Worm (Caenorhabditis elegans) whole organism, early embryonic: ENCODE results near the gene Y40C7B.4.
"Not testable (repeated sequence)": the region's sequence is repeated elsewhere in the genome, so short reads cannot be mapped to it uniquely, and the experiment has no call there.

Experiments used
- B0310.2 ChIP-seq: sonication (generic microtip); optimal IDR thresholded peaks from 2 replicates; lab custom pipeline; 2016; ENCODE audit warnings: mild to moderate bottlenecking, missing genetic modification characterization, missing compliant biosample characterization
- F13C5.2 ChIP-seq: sonication (generic microtip); optimal IDR thresholded peaks from 2 replicates; lab custom pipeline; 2017; ENCODE audit warnings: mild to moderate bottlenecking, missing genetic modification characterization, inconsistent platforms, missing compliant biosample characterization
- aly-1 ChIP-seq: sonication (generic microtip); optimal IDR thresholded peaks from 2 replicates; lab custom pipeline; 2016; ENCODE audit warnings: missing genetic modification characterization, missing compliant biosample characterization
- ama-1 ChIP-seq: fragments of 150-350 bp; optimal IDR thresholded peaks from 2 replicates; lab custom pipeline; 2014
- ceh-13 ChIP-seq: fragments of 200-800 bp; sonication (Bioruptor generic); optimal IDR thresholded peaks from 2 replicates; lab custom pipeline; 2018; ENCODE audit warnings: mild to moderate bottlenecking, missing genetic modification characterization, missing compliant biosample characterization
- ceh-36 ChIP-seq: sonication (generic microtip); optimal IDR thresholded peaks from 2 replicates; lab custom pipeline; 2016; ENCODE audit warnings: missing genetic modification characterization, inconsistent platforms, missing compliant biosample characterization
- ets-7 ChIP-seq: sonication (generic microtip); optimal IDR thresholded peaks from 2 replicates; lab custom pipeline; 2016; ENCODE audit warnings: missing genotype, missing genetic modification characterization, missing compliant biosample characterization
- flt-1 ChIP-seq: fragments of 200-800 bp; sonication (Bioruptor generic); IDR thresholded peaks from 2 replicates; pipeline ENCODE4 v1.3.6; 2022; ENCODE audit warnings: missing genetic modification characterization, missing compliant biosample characterization
- hmbx-1 ChIP-seq: sonication (generic microtip); optimal IDR thresholded peaks from 2 replicates; lab custom pipeline; 2016; ENCODE audit warnings: mild to moderate bottlenecking, missing genetic modification characterization, missing compliant biosample characterization
- hmg-4 ChIP-seq: fragments of 200-800 bp; sonication (Bioruptor generic); optimal IDR thresholded peaks from 2 replicates; lab custom pipeline; 2018; ENCODE audit warnings: mild to moderate bottlenecking, missing genetic modification characterization, missing compliant biosample characterization
- hnd-1 ChIP-seq: sonication (generic microtip); optimal IDR thresholded peaks from 2 replicates; lab custom pipeline; 2016; ENCODE audit warnings: missing genetic modification characterization, missing compliant biosample characterization
- pes-1 ChIP-seq: fragments of 200-800 bp; sonication (Bioruptor generic); IDR thresholded peaks from 2 replicates; pipeline ENCODE4 v1.3.6; 2022; ENCODE audit warnings: missing genetic modification reagents, missing genetic modification characterization, missing compliant biosample characterization
- scrt-1 ChIP-seq: fragments of 200-800 bp; sonication (Bioruptor generic); IDR thresholded peaks from 2 replicates; pipeline ENCODE4 v1.3.6; 2022; ENCODE audit warnings: missing genetic modification characterization, missing compliant biosample characterization
- sea-1 ChIP-seq: fragments of 200-800 bp; sonication (Bioruptor generic); conservative IDR thresholded peaks from 2 replicates; pipeline ENCODE4 v1.3.6; 2022; ENCODE audit warnings: missing genetic modification characterization, missing compliant biosample characterization
- tbx-11 ChIP-seq: fragments of 200-800 bp; sonication (Bioruptor generic); IDR thresholded peaks from 2 replicates; pipeline ENCODE4 v1.3.6; 2022; ENCODE audit warnings: missing genetic modification characterization, missing compliant biosample characterization
- tbx-37 ChIP-seq: fragments of 200-800 bp; sonication (Bioruptor generic); conservative IDR thresholded peaks from 2 replicates; pipeline ENCODE4 v1.3.6; 2022; ENCODE audit warnings: missing genetic modification reagents, missing genetic modification characterization, missing compliant biosample characterization
- tra-4 ChIP-seq: sonication (generic microtip); optimal IDR thresholded peaks from 2 replicates; lab custom pipeline; 2017; ENCODE audit warnings: missing genetic modification characterization, missing compliant biosample characterization

Gene Y40C7B.4

ce11 chrX:17256769-17257168, at the start of gene Y40C7B.4:
Gene Y40C7B.4 (minus strand): TSS chrX:17256787.
- no peak for TF ChIP-seq B0310.2 (tag; lab: Kevin White, UChicago)
- TF ChIP-seq ceh-36 (tag; lab: Kevin White, UChicago) = no peak
- TF ChIP-seq hmbx-1 = no peak
- TF ChIP-seq pes-1 = no peak

- TF ChIP-seq B0310.2 (tag; lab: Kevin White, UChicago); tbx-11 (GFP tag; lab: Robert Waterston, UW); tra-4 (tag; lab: Kevin White, UChicago): not testable (repeated sequence)
Observed at ce11 chrX:17304920-17305319, 48.3 kb upstream of the Y40C7B.4 start, which contains the start of gene C33E10.1. Gene C33E10.1 (plus strand): TSS chrX:17305220.

- TF ChIP-seq F13C5.2 (tag; lab: Kevin White, UChicago) (no peak), ets-7 (tag; lab: Kevin White, UChicago) (no peak), tbx-37 (no peak), flt-1 (no peak), ama-1 (no peak), hmbx-1 (no peak), tra-4 (tag; lab: Kevin White, UChicago) (no peak), ceh-13 (GFP tag; lab: Kevin White, UChicago) (no peak), hnd-1 (tag; lab: Kevin White, UChicago) (no peak)
Observed at ce11 chrX:17302419-17302818, 45.8 kb upstream of the Y40C7B.4 start, which contains the start of gene fbxa-120. Gene fbxa-120 (plus strand): TSS chrX:17302719.

- TF ChIP-seq tra-4 (tag; lab: Kevin White, UChicago) (no peak), hmg-4 (GFP tag; lab: Kevin White, UChicago) (no peak), hnd-1 (tag; lab: Kevin White, UChicago) (no peak), pes-1 (no peak), tbx-37 (no peak), B0310.2 (tag; lab: Kevin White, UChicago) (no peak), ets-7 (tag; lab: Kevin White, UChicago) (no peak), flt-1 (no peak), tbx-11 (GFP tag; lab: Robert Waterston, UW) (no peak)
Observed at ce11 chrX:17301900-17302299, 45.3 kb upstream of the Y40C7B.4 start, which contains the start of gene C33E10.10. Gene C33E10.10 (minus strand): TSS chrX:17302000.

ce11 chrX:17300735-17301134, 44.1 kb upstream of the Y40C7B.4 start:
- no peak for TF ChIP-seq hmbx-1
- no peak for TF ChIP-seq aly-1 (tag; lab: Kevin White, UChicago)
- no peak for TF ChIP-seq flt-1

ce11 chrX:17297408-17297807, 40.8 kb upstream of the Y40C7B.4 start:
- no peak for TF ChIP-seq flt-1
- no peak for TF ChIP-seq scrt-1 (GFP tag; lab: Robert Waterston, UW)
- no peak for TF ChIP-seq tbx-11 (GFP tag; lab: Robert Waterston, UW)
- TF ChIP-seq ets-7 (tag; lab: Kevin White, UChicago) = no peak
- no peak for TF ChIP-seq sea-1 (GFP tag; lab: Robert Waterston, UW)
- TF ChIP-seq hmbx-1 = no peak
- TF ChIP-seq hmg-4 (GFP tag; lab: Kevin White, UChicago) = no peak
- no peak for TF ChIP-seq ama-1
- no peak for TF ChIP-seq hnd-1 (tag; lab: Kevin White, UChicago)

- TF ChIP-seq ceh-36 (tag; lab: Kevin White, UChicago) (no peak), tra-4 (tag; lab: Kevin White, UChicago) (no peak), sea-1 (GFP tag; lab: Robert Waterston, UW) (no peak), F13C5.2 (tag; lab: Kevin White, UChicago) (no peak), hmg-4 (GFP tag; lab: Kevin White, UChicago) (no peak), scrt-1 (GFP tag; lab: Robert Waterston, UW) (no peak), tbx-11 (GFP tag; lab: Robert Waterston, UW) (no peak)
Observed at ce11 chrX:17294728-17295127, 38.1 kb upstream of the Y40C7B.4 start, which contains the start of gene C33E10.8. Gene C33E10.8 (minus strand): TSS chrX:17294828.

- TF ChIP-seq sea-1 (GFP tag; lab: Robert Waterston, UW) = no peak
- no peak for TF ChIP-seq tbx-37
- no peak for TF ChIP-seq hmbx-1
- TF ChIP-seq scrt-1 (GFP tag; lab: Robert Waterston, UW) = no peak
- TF ChIP-seq hnd-1 (tag; lab: Kevin White, UChicago) = no peak
- no peak for TF ChIP-seq tra-4 (tag; lab: Kevin White, UChicago)
- TF ChIP-seq ceh-36 (tag; lab: Kevin White, UChicago) = no peak
- TF ChIP-seq ets-7 (tag; lab: Kevin White, UChicago) = no peak
Observed at ce11 chrX:17294019-17294418, 37.4 kb upstream of the Y40C7B.4 start.

- TF ChIP-seq sea-1 (GFP tag; lab: Robert Waterston, UW) = no peak
- no peak for TF ChIP-seq hmg-4 (GFP tag; lab: Kevin White, UChicago)
- no peak for TF ChIP-seq ama-1
- no peak for TF ChIP-seq hnd-1 (tag; lab: Kevin White, UChicago)
- TF ChIP-seq flt-1 = peak; percentile 64; the same call in 1 of the 2 replicates
- peak; percentile 63 for TF ChIP-seq pes-1
- no peak for TF ChIP-seq B0310.2 (tag; lab: Kevin White, UChicago)
Observed at ce11 chrX:17288378-17288777, 31.8 kb upstream of the Y40C7B.4 start.
